Fruit fly (Drosophila melanogaster) whole organism, prepupa: ENCODE measurements around the gene sing.

Experiments
- Blimp-1 ChIP-seq: fragments of 200-800 bp; sonication (Bioruptor generic); optimal IDR thresholded peaks from 3 replicates; lab custom pipeline; 2017; ENCODE audit warnings: missing biosample characterization, missing genetic modification characterization, mild to moderate bottlenecking, moderate library complexity, missing genetic modification reagents
- CG10631 ChIP-seq: fragments of 200-800 bp; sonication (Bioruptor generic); optimal IDR thresholded peaks from 2 replicates; lab custom pipeline; 2016; ENCODE audit warnings: missing biosample characterization, missing genetic modification characterization
- CG10669 ChIP-seq: fragments of 200-800 bp; sonication (Bioruptor generic); optimal IDR thresholded peaks from 3 replicates; lab custom pipeline; 2018; ENCODE audit warnings: missing biosample characterization, mild to moderate bottlenecking, missing genetic modification characterization, moderate library complexity
- CG11762 ChIP-seq: fragments of 200-800 bp; sonication (Bioruptor generic); optimal IDR thresholded peaks from 3 replicates; lab custom pipeline; 2016; ENCODE audit warnings: missing biosample characterization, missing genetic modification characterization; ENCODE audit not compliant: insufficient read depth
- CG16779 ChIP-seq: fragments of 200-800 bp; sonication (Bioruptor generic); optimal IDR thresholded peaks from 3 replicates; lab custom pipeline; 2017; ENCODE audit warnings: missing biosample characterization, mild to moderate bottlenecking, missing genetic modification characterization
- CG34406 ChIP-seq: fragments of 200-800 bp; sonication (Bioruptor generic); optimal IDR thresholded peaks from 3 replicates; lab custom pipeline; 2016; ENCODE audit warnings: missing biosample characterization, missing genetic modification characterization
- CG3919 ChIP-seq: fragments of 200-800 bp; sonication (Bioruptor generic); optimal IDR thresholded peaks from 3 replicates; lab custom pipeline; 2016; ENCODE audit warnings: missing biosample characterization, missing genetic modification characterization
- CG4318 ChIP-seq: fragments of 200-800 bp; sonication (Bioruptor generic); optimal IDR thresholded peaks from 3 replicates; lab custom pipeline; 2017; ENCODE audit warnings: missing biosample characterization, mild to moderate bottlenecking, missing genetic modification characterization
- CG6163 ChIP-seq: fragments of 200-800 bp; sonication (Bioruptor generic); IDR thresholded peaks from 3 replicates; pipeline ENCODE4 v1.3.6; 2022; ENCODE audit warnings: missing biosample characterization, missing genetic modification characterization
- CG6276 ChIP-seq: fragments of 200-800 bp; sonication (Bioruptor generic); optimal IDR thresholded peaks from 2 replicates; lab custom pipeline; 2017; ENCODE audit warnings: missing biosample characterization, mild to moderate bottlenecking, missing genetic modification characterization
- CG6792 ChIP-seq: fragments of 200-800 bp; sonication (Bioruptor generic); optimal IDR thresholded peaks from 3 replicates; lab custom pipeline; 2016; ENCODE audit warnings: missing biosample characterization, missing genetic modification characterization
- CG6808 ChIP-seq: fragments of 200-800 bp; sonication (Bioruptor generic); optimal IDR thresholded peaks from 3 replicates; lab custom pipeline; 2017; ENCODE audit warnings: missing biosample characterization, missing genetic modification characterization, mild to moderate bottlenecking, moderate library complexity, missing genetic modification reagents
- CG6854 ChIP-seq: fragments of 200-800 bp; sonication (Bioruptor generic); optimal IDR thresholded peaks from 2 replicates; lab custom pipeline; 2017; ENCODE audit warnings: missing biosample characterization, mild to moderate bottlenecking, missing genetic modification characterization
- CG8319 ChIP-seq: fragments of 200-800 bp; sonication (Bioruptor generic); optimal IDR thresholded peaks from 3 replicates; lab custom pipeline; 2016; ENCODE audit warnings: missing biosample characterization, missing genetic modification characterization
- CG8632 ChIP-seq: fragments of 200-800 bp; sonication (Bioruptor generic); optimal IDR thresholded peaks from 3 replicates; lab custom pipeline; 2016; ENCODE audit warnings: missing biosample characterization, missing genetic modification characterization
- CG9139 ChIP-seq: fragments of 200-800 bp; sonication (Bioruptor generic); optimal IDR thresholded peaks from 3 replicates; lab custom pipeline; 2017; ENCODE audit warnings: missing biosample characterization, mild to moderate bottlenecking, missing genetic modification characterization
- Eip75B ChIP-seq: fragments of 200-800 bp; sonication (Bioruptor generic); optimal IDR thresholded peaks from 3 replicates; lab custom pipeline; 2016; ENCODE audit warnings: missing biosample characterization, missing genetic modification characterization
- Eip78C ChIP-seq: fragments of 200-800 bp; sonication (Bioruptor generic); peaks from one replicate; lab custom pipeline; 2016; ENCODE audit warnings: missing biosample characterization, missing genetic modification characterization
- Eip93F ChIP-seq: fragments of 200-800 bp; sonication (Bioruptor generic); optimal IDR thresholded peaks from 2 replicates; lab custom pipeline; 2016; ENCODE audit warnings: missing biosample characterization, mild to moderate bottlenecking, missing genetic modification characterization
- Gug ChIP-seq: fragments of 200-800 bp; sonication (Bioruptor generic); IDR thresholded peaks from 2 replicates; pipeline ENCODE4 v1.3.6; 2022; ENCODE audit warnings: missing biosample characterization, missing genetic modification characterization
- Hr38 ChIP-seq: sonication (Bioruptor generic); optimal IDR thresholded peaks from 2 replicates; lab custom pipeline; 2016; ENCODE audit warnings: missing biosample characterization, missing genetic modification characterization
- Hr39 ChIP-seq: fragments of 200-800 bp; sonication (Bioruptor generic); optimal IDR thresholded peaks from 2 replicates; lab custom pipeline; 2016; ENCODE audit warnings: missing biosample characterization, missing genetic modification characterization
- Hr4 ChIP-seq: fragments of 200-800 bp; sonication (Bioruptor generic); optimal IDR thresholded peaks from 3 replicates; lab custom pipeline; 2016; ENCODE audit warnings: missing biosample characterization, missing genetic modification characterization
- Lpt ChIP-seq: fragments of 200-800 bp; sonication (Bioruptor generic); optimal IDR thresholded peaks from 3 replicates; lab custom pipeline; 2016; ENCODE audit warnings: missing biosample characterization, missing genetic modification characterization
- Met ChIP-seq: fragments of 200-800 bp; sonication (Bioruptor generic); optimal IDR thresholded peaks from 3 replicates; lab custom pipeline; 2016; ENCODE audit warnings: missing biosample characterization, missing genetic modification characterization
- OdsH ChIP-seq: fragments of 200-800 bp; sonication (Bioruptor generic); optimal IDR thresholded peaks from 3 replicates; lab custom pipeline; 2016; ENCODE audit warnings: missing biosample characterization, missing genetic modification characterization
- Sox102F ChIP-seq: fragments of 200-800 bp; sonication (Bioruptor generic); optimal IDR thresholded peaks from 2 replicates; lab custom pipeline; 2016; ENCODE audit warnings: missing biosample characterization, mild to moderate bottlenecking, missing genetic modification characterization
- Sox14 ChIP-seq: fragments of 200-800 bp; sonication (Bioruptor generic); optimal IDR thresholded peaks from 3 replicates; lab custom pipeline; 2016; ENCODE audit warnings: missing biosample characterization, missing genetic modification characterization
- Sox15 ChIP-seq: fragments of 200-800 bp; sonication (Bioruptor generic); optimal IDR thresholded peaks from 3 replicates; lab custom pipeline; 2016; ENCODE audit warnings: missing biosample characterization, missing genetic modification characterization
- achi ChIP-seq: fragments of 200-800 bp; sonication (Bioruptor generic); optimal IDR thresholded peaks from 3 replicates; lab custom pipeline; 2016; ENCODE audit warnings: missing biosample characterization, missing genetic modification characterization
- cyc ChIP-seq: fragments of 200-800 bp; sonication (Bioruptor generic); optimal IDR thresholded peaks from 3 replicates; lab custom pipeline; 2016; ENCODE audit warnings: missing biosample characterization, missing genetic modification characterization
- dac ChIP-seq: fragments of 200-800 bp; sonication (Bioruptor generic); optimal IDR thresholded peaks from 2 replicates; lab custom pipeline; 2017; ENCODE audit warnings: missing biosample characterization, mild to moderate bottlenecking, missing genetic modification characterization
- dsx ChIP-seq: fragments of 200-800 bp; optimal IDR thresholded peaks from 3 replicates; lab custom pipeline; 2019; ENCODE audit warnings: missing biosample characterization, mild to moderate bottlenecking, missing genetic modification characterization, moderate library complexity; ENCODE audit not compliant: poor library complexity, severe bottlenecking
- esn ChIP-seq: fragments of 200-800 bp; sonication (Bioruptor generic); optimal IDR thresholded peaks from 2 replicates; lab custom pipeline; 2016; ENCODE audit warnings: missing biosample characterization, mild to moderate bottlenecking, missing genetic modification characterization, moderate library complexity
- fd59A ChIP-seq: fragments of 200-800 bp; sonication (Bioruptor generic); optimal IDR thresholded peaks from 2 replicates; lab custom pipeline; 2017; ENCODE audit warnings: missing biosample characterization, mild to moderate bottlenecking, missing genetic modification characterization, missing genetic modification reagents
- fd85E ChIP-seq: fragments of 200-800 bp; sonication (Bioruptor generic); optimal IDR thresholded peaks from 3 replicates; lab custom pipeline; 2016; ENCODE audit warnings: missing biosample characterization, missing genetic modification characterization
- fkh ChIP-seq: fragments of 200-800 bp; sonication (Bioruptor generic); optimal IDR thresholded peaks from 3 replicates; lab custom pipeline; 2017; ENCODE audit warnings: missing biosample characterization, mild to moderate bottlenecking, missing genetic modification characterization, moderate library complexity
- lz ChIP-seq: fragments of 200-800 bp; sonication (Bioruptor generic); optimal IDR thresholded peaks from 3 replicates; lab custom pipeline; 2016; ENCODE audit warnings: missing biosample characterization, missing genetic modification characterization
- net ChIP-seq: fragments of 200-800 bp; sonication (Bioruptor generic); optimal IDR thresholded peaks from 3 replicates; lab custom pipeline; 2016; ENCODE audit warnings: missing biosample characterization, missing genetic modification characterization
- spab ChIP-seq: fragments of 200-800 bp; sonication (Bioruptor generic); optimal IDR thresholded peaks from 2 replicates; lab custom pipeline; 2017; ENCODE audit warnings: missing biosample characterization, mild to moderate bottlenecking, missing genetic modification characterization, missing genetic modification reagents
- ss ChIP-seq, 2 experiments: fragments of 200-800 bp; sonication (Bioruptor generic); optimal IDR thresholded peaks; 2 replicates in 1 of 2; 3 replicates in 1 of 2; lab custom pipeline; 2017 to 2018; ENCODE audit warnings: mild to moderate bottlenecking in 2 of 2, missing biosample characterization in 2 of 2, missing genetic modification characterization in 2 of 2, moderate library complexity in 1 of 2
- svp ChIP-seq: fragments of 200-800 bp; sonication (Bioruptor generic); peaks from one replicate; lab custom pipeline; 2016; ENCODE audit warnings: missing biosample characterization, missing genetic modification characterization
- topi ChIP-seq: fragments of 200-800 bp; sonication (Bioruptor generic); optimal IDR thresholded peaks from 3 replicates; lab custom pipeline; 2016; ENCODE audit warnings: missing biosample characterization, missing genetic modification characterization
- vri ChIP-seq: fragments of 200-800 bp; sonication (Bioruptor generic); optimal IDR thresholded peaks from 3 replicates; lab custom pipeline; 2016; ENCODE audit warnings: missing biosample characterization, mild to moderate bottlenecking, missing genetic modification characterization

The sing gene

DNA sequence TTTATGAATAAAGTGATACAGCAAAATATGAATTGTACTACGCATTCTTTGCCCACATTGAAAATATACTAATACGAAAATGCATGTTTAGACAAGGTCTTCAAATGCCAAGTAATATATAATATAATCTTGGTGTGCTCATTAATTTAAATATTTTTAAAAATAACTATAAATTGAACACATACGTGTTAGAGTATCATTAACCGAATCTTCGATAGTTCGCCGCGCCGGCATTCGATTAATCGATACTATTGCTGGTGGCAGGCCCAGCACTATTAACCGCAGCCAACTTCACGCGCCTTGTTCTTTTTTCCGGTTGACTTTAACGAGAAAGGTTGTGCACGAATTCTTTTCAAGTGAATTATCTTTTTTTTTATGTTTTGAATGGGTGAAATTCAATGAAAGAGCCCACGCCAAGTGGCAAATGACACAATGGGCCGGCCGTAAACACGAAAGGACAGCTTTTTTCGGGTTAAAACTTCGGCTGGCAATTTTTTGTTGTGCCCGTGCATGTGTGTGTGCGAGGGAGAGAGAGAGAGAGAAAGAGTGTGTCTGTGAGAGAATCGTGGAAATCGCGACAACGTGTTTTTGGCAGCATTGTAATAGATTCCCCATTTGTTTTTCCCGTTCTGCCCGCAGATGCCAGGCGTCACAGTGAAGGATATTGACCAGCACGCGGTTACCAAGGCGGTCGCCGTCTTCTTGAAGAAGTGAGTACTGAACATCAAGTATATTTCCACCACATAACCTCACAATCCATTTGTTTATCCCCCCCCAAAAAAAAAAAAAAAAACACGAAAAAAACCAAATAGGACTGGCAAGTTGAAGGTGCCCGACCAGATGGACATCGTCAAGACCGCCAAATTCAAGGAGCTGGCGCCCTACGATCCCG, 41.3 kb upstream of the sing start, which contains the start of gene RpS19a (continued):
- TF ChIP-seq Met (GFP tag; lab: Kevin White, UChicago) (peak; percentile 78), Gug (GFP tag; lab: Robert Waterston, UW) (0 out of 2 replicates have a peak, but pooled peaks have one; percentile 10), svp (GFP tag; lab: Kevin White, UChicago) (peak; percentile 77), topi (GFP tag; lab: Kevin White, UChicago) (peak; percentile 69), fd59A (GFP tag; lab: Kevin White, UChicago) (peak; percentile 36), Sox15 (no peak), Eip93F (GFP tag; lab: Kevin White, UChicago) (no peak), esn (GFP tag; lab: Kevin White, UChicago) (peak; percentile 79), Hr38 (GFP tag; lab: Kevin White, UChicago) (no peak), dac (peak; percentile 43), Sox102F (GFP tag; lab: Kevin White, UChicago) (peak; percentile 79), vri (GFP tag; lab: Kevin White, UChicago) (peak; percentile 62), CG8319 (GFP tag; lab: Kevin White, UChicago) (peak; percentile 42), Lpt (GFP tag; lab: Kevin White, UChicago) (peak; percentile 11), CG10631 (peak; percentile 39), CG6854 (GFP tag; lab: Kevin White, UChicago) (peak; percentile 96), Hr4 (GFP tag; lab: Kevin White, UChicago) (peak; percentile 19), net (GFP tag; lab: Kevin White, UChicago) (peak; percentile 73), achi (GFP tag; lab: Kevin White, UChicago) (peak; percentile 56)

- TF ChIP-seq CG34406 (GFP tag; lab: Kevin White, UChicago), result peak; percentile 66
- peak; percentile 36 for TF ChIP-seq CG6808 (GFP tag; lab: Kevin White, UChicago)
- peak; percentile 81 for TF ChIP-seq CG10631
- peak; percentile 75 for TF ChIP-seq esn (GFP tag; lab: Kevin White, UChicago)
- TF ChIP-seq CG6276 (GFP tag; lab: Kevin White, UChicago), result peak; percentile 58
- TF ChIP-seq CG3919 (GFP tag; lab: Kevin White, UChicago), result peak; percentile 85
- peak; percentile 43 for TF ChIP-seq fd59A (GFP tag; lab: Kevin White, UChicago)
- TF ChIP-seq CG6792, result peak; percentile 68
- peak; percentile 53 for TF ChIP-seq Hr4 (GFP tag; lab: Kevin White, UChicago)
- TF ChIP-seq Blimp-1 (GFP tag; lab: Kevin White, UChicago), result peak; percentile 16
- TF ChIP-seq OdsH (GFP tag; lab: Kevin White, UChicago), result peak; percentile 80
- TF ChIP-seq CG16779 (tag; lab: Kevin White, UChicago), result no peak
- peak; percentile 28 for TF ChIP-seq dsx (GFP tag; lab: Kevin White, UChicago)
- peak; percentile 89 for TF ChIP-seq cyc
- peak; percentile 69 for TF ChIP-seq dac
- peak; percentile 82 for TF ChIP-seq Sox14 (GFP tag; lab: Kevin White, UChicago)
- TF ChIP-seq achi (GFP tag; lab: Kevin White, UChicago), result peak; percentile 72
- peak; percentile 89 for TF ChIP-seq Eip78C (GFP tag; lab: Kevin White, UChicago)
- no peak for TF ChIP-seq fkh (GFP tag; lab: Kevin White, UChicago)
- TF ChIP-seq CG9139 (GFP tag; lab: Kevin White, UChicago), result no peak
- TF ChIP-seq Eip75B (GFP tag; lab: Kevin White, UChicago), result peak; percentile 80
- TF ChIP-seq CG11762 (GFP tag; lab: Kevin White, UChicago), result peak; percentile 63
- TF ChIP-seq Eip93F (GFP tag; lab: Kevin White, UChicago), result peak; percentile 70
- TF ChIP-seq Hr39, result peak; percentile 90
- no peak for TF ChIP-seq Hr38 (GFP tag; lab: Kevin White, UChicago)
- no peak for TF ChIP-seq fd85E (GFP tag; lab: Kevin White, UChicago)
- TF ChIP-seq lz (GFP tag; lab: Kevin White, UChicago), result peak; percentile 83
- peak in 1 of 2 experiments; percentile 56 for TF ChIP-seq ss (GFP tag; optimal IDR thresholded peaks at IDR 0.05; lab: Kevin White, UChicago)
- TF ChIP-seq vri (GFP tag; lab: Kevin White, UChicago), result peak; percentile 20
- peak; percentile 67 for TF ChIP-seq CG8632 (GFP tag; lab: Kevin White, UChicago)
- TF ChIP-seq spab (GFP tag; lab: Kevin White, UChicago), result peak; percentile 48
- TF ChIP-seq CG4318 (GFP tag; lab: Kevin White, UChicago), result peak; percentile 78
- peak; percentile 73 for TF ChIP-seq CG10669 (GFP tag; lab: Kevin White, UChicago)
- TF ChIP-seq CG6163, result peak; percentile 95
Observed at dm6 chrX:16640260-16641100, 38.6 kb upstream of the sing start, which contains the start of the genes SNRPG and mthl1. SNRPG (minus strand) TSS chrX:16640419. mthl1 (plus strand) TSS chrX:16640968.
